Fruit fly (Drosophila melanogaster): Measurements from ENCODE around the gene Mbs.

Mbs gene

DNA sequence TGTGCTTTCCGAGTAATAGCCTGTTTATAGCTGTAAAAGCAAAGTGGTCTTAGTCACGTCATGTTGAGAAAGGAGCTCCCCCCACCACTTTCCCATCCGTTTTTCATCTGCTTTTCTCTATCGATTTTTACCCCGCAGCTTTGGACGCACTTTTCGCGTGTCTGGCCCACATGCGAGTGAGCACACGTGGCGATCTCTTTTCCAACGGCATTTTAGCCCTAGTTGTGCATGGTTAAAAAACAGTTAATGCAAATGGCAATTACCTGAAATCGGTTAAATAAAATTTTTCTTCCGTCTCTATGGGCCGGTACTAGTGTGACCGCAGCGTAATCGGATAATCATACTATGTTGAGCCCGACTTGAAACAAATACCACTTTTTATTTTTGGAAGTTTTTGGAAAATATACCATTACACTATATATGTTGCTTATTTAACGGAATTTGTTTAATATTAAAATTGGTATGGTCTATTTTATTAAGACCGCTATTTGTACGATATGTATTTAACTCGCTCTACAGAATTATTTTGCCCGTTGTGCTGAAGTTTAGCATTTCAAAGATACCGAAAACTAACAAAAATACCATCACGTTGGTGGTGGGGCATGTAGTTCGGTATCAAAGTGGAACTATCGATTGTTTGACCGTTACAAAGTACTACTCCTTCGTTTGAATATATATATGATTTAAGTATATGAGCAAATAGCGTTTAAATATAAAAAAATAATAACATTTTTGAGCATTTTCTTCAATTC is 60.5 kb downstream of the Mbs start, which contains the start of gene Zn72D:
Gene Zn72D, minus strand, starts transcription at position 558 of the 752 bp plus-strand sequence.
- no peak for TF ChIP-seq noc (tag; optimal IDR thresholded peaks at IDR 0.05)

dm6 chr3L:16113003-16113606 is 61.3 kb downstream of the Mbs start, which contains the start of gene Taf4:
TSS of gene Taf4 (plus strand) at chr3L:16113212.
- no peak for TF ChIP-seq noc (tag; optimal IDR thresholded peaks at IDR 0.05)

- TF ChIP-seq noc (tag; optimal IDR thresholded peaks at IDR 0.05): no peak
These were observed 62.0 kb downstream of the Mbs start for dm6 chr3L:16113607-16114337.

DNA sequence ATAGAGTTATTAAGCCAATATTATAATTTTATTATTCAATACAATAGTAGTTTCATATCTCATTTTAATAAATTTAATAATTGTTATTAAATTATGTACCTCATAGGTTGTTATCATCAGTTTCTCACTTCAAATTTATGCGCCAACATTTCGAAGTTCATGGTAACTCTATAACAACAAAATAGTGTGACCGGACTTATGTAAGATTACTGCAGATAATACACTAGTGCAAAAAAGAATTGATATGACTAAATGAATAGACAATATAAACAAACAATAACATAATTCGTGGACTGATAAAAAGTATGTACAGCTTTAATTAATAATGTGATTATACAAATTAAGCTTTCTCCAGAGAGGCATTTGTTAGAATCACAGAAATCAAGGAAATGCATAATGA is 70.0 kb downstream of the Mbs start, which contains the start of gene Strump:
Gene Strump, plus strand, starts transcription at position 212 of the 400 bp plus-strand sequence.
- TF ChIP-seq noc (tag; optimal IDR thresholded peaks at IDR 0.05): no peak

- peak; percentile 87 for TF ChIP-seq noc (tag; optimal IDR thresholded peaks at IDR 0.05)
These were observed 76.8 kb downstream of the Mbs start, which contains the start of gene Pgm1 for dm6 chr3L:16128481-16128972. TSS of gene Pgm1 (minus strand) at chr3L:16128531.

DNA sequence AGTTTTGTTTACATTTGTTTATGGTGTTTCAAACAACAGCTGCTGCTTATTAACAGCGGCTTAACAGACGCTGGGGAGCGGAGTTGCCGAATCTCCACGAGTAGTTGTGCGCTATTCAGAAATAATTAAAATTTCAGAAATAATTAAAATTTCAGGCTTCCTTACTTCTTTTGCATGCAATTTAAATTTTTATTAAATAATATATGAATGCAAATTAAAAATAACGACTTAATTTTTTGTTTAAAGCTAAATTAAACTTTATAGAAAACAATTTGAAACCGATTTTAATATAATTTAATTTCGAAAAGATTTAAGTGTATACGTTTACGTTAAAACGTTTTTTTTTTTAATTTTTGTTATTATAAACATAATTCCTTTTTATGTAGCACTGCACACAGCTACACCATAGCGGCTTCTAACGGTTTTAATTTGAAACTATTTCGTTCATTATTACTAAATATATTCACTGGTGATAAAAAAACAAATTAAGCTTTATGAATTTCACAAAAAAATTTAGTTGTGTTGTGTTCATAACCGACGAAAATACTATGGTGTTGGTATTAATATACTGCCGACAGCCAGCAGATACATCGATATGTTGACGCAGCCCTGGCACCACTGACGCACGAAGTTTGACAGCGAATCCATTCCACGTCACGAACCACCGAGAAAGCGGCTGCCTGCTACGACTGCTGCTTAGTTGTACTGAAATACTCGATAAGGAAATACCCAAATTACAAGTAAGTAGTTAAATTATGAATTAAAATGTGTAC is 77.4 kb downstream of the Mbs start, which contains the start of gene SsRbeta:
Gene SsRbeta, plus strand, starts transcription at position 645 of the 773 bp plus-strand sequence.
- TF ChIP-seq noc (tag; optimal IDR thresholded peaks at IDR 0.05): no peak
